Worm (Caenorhabditis elegans) whole organism, L4 larva: ENCODE data around the gene T02C12.5.

Source experiments
- F10B5.3 ChIP-seq: sonication (generic microtip); optimal IDR thresholded peaks from 2 replicates; lab custom pipeline; 2016; ENCODE audit warnings: mild to moderate bottlenecking, missing genetic modification characterization, missing compliant biosample characterization
- F37D6.2 ChIP-seq: sonication (generic microtip); optimal IDR thresholded peaks from 2 replicates; lab custom pipeline; 2016; ENCODE audit warnings: mild to moderate bottlenecking, missing genetic modification characterization, missing compliant biosample characterization
- F49E8.2 ChIP-seq: sonication (generic microtip); optimal IDR thresholded peaks from 2 replicates; lab custom pipeline; 2016; ENCODE audit warnings: missing compliant biosample characterization, mild to moderate bottlenecking, missing genetic modification characterization, borderline replicate concordance
- T20F7.1 ChIP-seq: fragments of 200-800 bp; sonication (Bioruptor generic); optimal IDR thresholded peaks from 2 replicates; lab custom pipeline; 2018; ENCODE audit warnings: mild to moderate bottlenecking, missing genetic modification characterization, missing compliant biosample characterization
- Y48G9A.11 ChIP-seq: fragments of 200-800 bp; sonication (Bioruptor generic); IDR thresholded peaks from 2 replicates; pipeline ENCODE4 v1.3.6; 2022; ENCODE audit warnings: missing genetic modification reagents, missing genetic modification characterization, missing compliant biosample characterization
- Y75B8A.6 ChIP-seq: fragments of 200-800 bp; sonication (Bioruptor generic); IDR thresholded peaks from 2 replicates; pipeline ENCODE4 v1.3.6; 2022; ENCODE audit warnings: missing genetic modification reagents, missing genetic modification characterization, missing compliant biosample characterization
- aha-1 ChIP-seq: fragments of 150-350 bp; peaks from one replicate; lab custom pipeline; 2014; ENCODE audit warnings: missing biosample characterization, missing genetic modification characterization
- ama-1 ChIP-seq: fragments of 150-350 bp; optimal IDR thresholded peaks from 2 replicates; lab custom pipeline; 2014; ENCODE audit warnings: inconsistent platforms, mixed read lengths
- ceh-28 ChIP-seq: fragments of 150-350 bp; optimal IDR thresholded peaks from 2 replicates; lab custom pipeline; 2014; ENCODE audit warnings: missing biosample characterization, missing genetic modification reagents, missing genetic modification characterization
- ctbp-1 ChIP-seq: fragments of 200-800 bp; sonication (Bioruptor generic); IDR thresholded peaks from 2 replicates; pipeline ENCODE4 v1.3.6; 2022; ENCODE audit warnings: missing genetic modification reagents, missing genetic modification characterization, missing compliant biosample characterization
- daf-19 ChIP-seq: fragments of 200-800 bp; sonication (Bioruptor generic); conservative IDR thresholded peaks from 2 replicates; pipeline ENCODE4 v1.3.6; 2022; ENCODE audit warnings: missing genetic modification characterization, missing compliant biosample characterization
- dmd-6 ChIP-seq: fragments of 200-800 bp; sonication (Bioruptor generic); IDR thresholded peaks from 2 replicates; pipeline ENCODE4 v1.3.6; 2022; ENCODE audit warnings: missing genetic modification reagents, missing genetic modification characterization, missing compliant biosample characterization
- dmd-9 ChIP-seq: fragments of 200-800 bp; sonication (Bioruptor generic); IDR thresholded peaks from 2 replicates; pipeline ENCODE4 v1.3.6; 2022; ENCODE audit warnings: missing genetic modification reagents, missing genetic modification characterization, missing compliant biosample characterization
- dpl-1 ChIP-seq: fragments of 150-350 bp; optimal IDR thresholded peaks from 2 replicates; lab custom pipeline; 2014; ENCODE audit warnings: missing biosample characterization, missing genetic modification reagents, missing genetic modification characterization
- dve-1 ChIP-seq: sonication (generic microtip); optimal IDR thresholded peaks from 2 replicates; lab custom pipeline; 2017; ENCODE audit warnings: antibody characterized with exemption, mild to moderate bottlenecking, missing genetic modification characterization, missing compliant biosample characterization; ENCODE audit not compliant: insufficient read depth
- hif-1 ChIP-seq, 2 experiments: sonication (generic microtip); optimal IDR thresholded peaks; 2 replicates each; lab custom pipeline; 2016 to 2017; ENCODE audit warnings: missing compliant biosample characterization in 2 of 2, missing genetic modification characterization in 2 of 2, missing genetic modification reagents in 2 of 2, missing genotype in 2 of 2, mild to moderate bottlenecking in 1 of 2
- hlh-11 ChIP-seq: fragments of 200-800 bp; sonication (Bioruptor generic); optimal IDR thresholded peaks from 2 replicates; lab custom pipeline; 2018; ENCODE audit warnings: mild to moderate bottlenecking, missing genetic modification characterization, missing compliant biosample characterization
- hlh-30 ChIP-seq: sonication (generic microtip); optimal IDR thresholded peaks from 2 replicates; lab custom pipeline; 2017; ENCODE audit warnings: antibody characterized with exemption, mild to moderate bottlenecking, missing genetic modification characterization, missing compliant biosample characterization; ENCODE audit not compliant: insufficient read depth
- hmg-1.1 ChIP-seq: fragments of 200-800 bp; sonication (Bioruptor generic); IDR thresholded peaks from 2 replicates; pipeline ENCODE4 v1.3.6; 2022; ENCODE audit warnings: missing genetic modification reagents, missing genetic modification characterization, missing compliant biosample characterization
- lin-1 ChIP-seq: fragments of 200-800 bp; sonication (Bioruptor generic); IDR thresholded peaks from 2 replicates; pipeline ENCODE4 v1.3.6; 2022; ENCODE audit warnings: missing genetic modification reagents, missing genetic modification characterization, missing compliant biosample characterization
- lin-13 ChIP-seq: fragments of 150-350 bp; optimal IDR thresholded peaks from 2 replicates; lab custom pipeline; 2014; ENCODE audit warnings: missing biosample characterization, missing genetic modification reagents, missing genetic modification characterization
- lin-38 ChIP-seq: fragments of 200-800 bp; sonication (Bioruptor generic); IDR thresholded peaks from 2 replicates; pipeline ENCODE4 v1.3.6; 2022; ENCODE audit warnings: missing genetic modification reagents, missing genetic modification characterization, missing compliant biosample characterization
- lsy-2 ChIP-seq, 2 experiments: fragments of 150-350 bp in 1 of 2; sonication (generic microtip) in 1 of 2; optimal IDR thresholded peaks; 2 replicates each; lab custom pipeline; 2014 to 2017; ENCODE audit warnings: missing biosample characterization in 2 of 2, missing genetic modification characterization in 2 of 2
- madf-9 ChIP-seq: fragments of 200-800 bp; sonication (Bioruptor generic); conservative IDR thresholded peaks from 2 replicates; pipeline ENCODE4 v1.3.6; 2022; ENCODE audit warnings: missing genetic modification reagents, missing genetic modification characterization, missing compliant biosample characterization
- mdt-29 ChIP-seq: fragments of 200-800 bp; sonication (Bioruptor generic); IDR thresholded peaks from 2 replicates; pipeline ENCODE4 v1.3.6; 2022; ENCODE audit warnings: missing genetic modification reagents, missing genetic modification characterization, missing compliant biosample characterization
- mep-1 ChIP-seq: fragments of 150-350 bp; sonication (generic microtip); optimal IDR thresholded peaks from 3 replicates; lab custom pipeline; 2014; ENCODE audit warnings: missing biosample characterization, missing genetic modification characterization
- mes-2 ChIP-seq: sonication (generic microtip); optimal IDR thresholded peaks from 2 replicates; lab custom pipeline; 2016; ENCODE audit warnings: missing genotype, mild to moderate bottlenecking, missing genetic modification characterization, missing compliant biosample characterization; ENCODE audit not compliant: poor library complexity, severe bottlenecking
- mxl-3 ChIP-seq: fragments of 200-800 bp; sonication (Bioruptor generic); optimal IDR thresholded peaks from 2 replicates; lab custom pipeline; 2018; ENCODE audit warnings: mild to moderate bottlenecking, missing genetic modification characterization, missing compliant biosample characterization
- nhr-11 ChIP-seq: fragments of 150-350 bp; optimal IDR thresholded peaks from 2 replicates; lab custom pipeline; 2014; ENCODE audit warnings: missing biosample characterization, missing genetic modification characterization
- nhr-28 ChIP-seq: fragments of 150-350 bp; optimal IDR thresholded peaks from 2 replicates; lab custom pipeline; 2014; ENCODE audit warnings: missing biosample characterization, missing genetic modification characterization
- nhr-41 ChIP-seq: fragments of 200-800 bp; sonication (Bioruptor generic); IDR thresholded peaks from 2 replicates; pipeline ENCODE4 v1.3.6; 2022; ENCODE audit warnings: missing genetic modification reagents, missing genetic modification characterization, missing compliant biosample characterization
- nhr-6 ChIP-seq: fragments of 150-350 bp; optimal IDR thresholded peaks from 2 replicates; lab custom pipeline; 2014; ENCODE audit warnings: missing biosample characterization, missing genetic modification characterization
- pha-4 ChIP-seq, 2 experiments: fragments of 150-350 bp in 1 of 2; fragments of 200-800 bp in 1 of 2; sonication (Bioruptor generic) in 1 of 2; IDR thresholded peaks in 1 of 2; optimal IDR thresholded peaks in 1 of 2; 2 replicates each; pipeline versions ENCODE4 v1.3.6 to Lab custom; 2014 to 2022; ENCODE audit warnings: missing genetic modification characterization in 2 of 2, missing genetic modification reagents in 2 of 2, missing biosample characterization in 1 of 2, missing compliant biosample characterization in 1 of 2
- php-3 ChIP-seq: fragments of 200-800 bp; sonication (Bioruptor generic); IDR thresholded peaks from 2 replicates; pipeline ENCODE4 v1.3.6; 2022; ENCODE audit warnings: missing genetic modification reagents, missing genetic modification characterization, missing compliant biosample characterization
- rbr-2 ChIP-seq: sonication (generic microtip); optimal IDR thresholded peaks from 2 replicates; lab custom pipeline; 2016; ENCODE audit warnings: missing genotype, missing genetic modification characterization, missing compliant biosample characterization
- snpc-1.2 ChIP-seq: fragments of 200-800 bp; sonication (Bioruptor generic); IDR thresholded peaks from 2 replicates; pipeline ENCODE4 v1.3.6; 2022; ENCODE audit warnings: missing genetic modification reagents, missing genetic modification characterization, missing compliant biosample characterization
- unc-130 ChIP-seq: sonication (generic microtip); optimal IDR thresholded peaks from 2 replicates; lab custom pipeline; 2016; ENCODE audit warnings: missing genetic modification reagents, missing genetic modification characterization, missing compliant biosample characterization
- unc-62 ChIP-seq, 3 experiments: fragments of 150-350 bp in 1 of 3; sonication (generic microtip); optimal IDR thresholded peaks in 2 of 3; peaks in 1 of 3; 1 replicate in 1 of 3; 2 replicates in 2 of 3; lab custom pipeline; 2014 to 2017; ENCODE audit warnings: missing biosample characterization in 3 of 3, missing genetic modification characterization in 3 of 3, missing genetic modification reagents in 3 of 3, missing genotype in 1 of 3
- vab-7 ChIP-seq: fragments of 200-800 bp; sonication (Bioruptor generic); IDR thresholded peaks from 2 replicates; pipeline ENCODE4 v1.3.6; 2022; ENCODE audit warnings: missing genetic modification reagents, missing genetic modification characterization, missing compliant biosample characterization
- zip-11 ChIP-seq: fragments of 200-800 bp; sonication (Bioruptor generic); IDR thresholded peaks from 2 replicates; pipeline ENCODE4 v1.3.6; 2022; ENCODE audit warnings: missing genetic modification characterization, missing compliant biosample characterization
- ztf-7 ChIP-seq: fragments of 150-350 bp; optimal IDR thresholded peaks from 2 replicates; lab custom pipeline; 2014; ENCODE audit warnings: missing biosample characterization, missing genetic modification characterization

The T02C12.5 gene

DNA sequence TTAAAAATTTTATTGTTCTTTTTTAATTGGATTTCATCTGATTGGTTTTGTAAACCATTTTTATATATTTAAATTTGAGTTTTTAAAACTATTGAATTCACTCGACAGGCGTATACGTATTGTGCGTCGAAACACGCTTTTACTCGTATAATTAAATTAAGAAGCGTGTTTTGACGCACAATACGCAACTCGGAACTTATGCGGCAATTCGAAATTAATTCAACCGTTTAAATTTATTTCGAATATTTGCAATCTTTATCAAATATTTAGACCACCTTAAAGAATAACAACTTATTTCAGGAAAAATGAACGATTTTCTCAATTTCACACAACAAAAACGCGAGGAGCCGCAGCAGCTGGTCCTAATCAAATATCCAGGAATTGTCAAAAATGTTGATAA is 6.1 kb downstream of the T02C12.5 start, which contains the start of gene tftc-5:
Gene tftc-5 (plus strand): TSS at position 301 of the 400 bp plus-strand sequence.
- TF ChIP-seq zip-11 (GFP tag; lab: Robert Waterston, UW) (no peak), F10B5.3 (no peak), F37D6.2 (tag; lab: Kevin White, UChicago) (no peak), hlh-11 (tag; lab: Kevin White, UChicago) (no peak), vab-7 (GFP tag; lab: Robert Waterston, UW) (no peak), nhr-41 (GFP tag; lab: Robert Waterston, UW) (no peak), aha-1 (tag; lab: Kevin White, UChicago) (peak; percentile 62)

DNA sequence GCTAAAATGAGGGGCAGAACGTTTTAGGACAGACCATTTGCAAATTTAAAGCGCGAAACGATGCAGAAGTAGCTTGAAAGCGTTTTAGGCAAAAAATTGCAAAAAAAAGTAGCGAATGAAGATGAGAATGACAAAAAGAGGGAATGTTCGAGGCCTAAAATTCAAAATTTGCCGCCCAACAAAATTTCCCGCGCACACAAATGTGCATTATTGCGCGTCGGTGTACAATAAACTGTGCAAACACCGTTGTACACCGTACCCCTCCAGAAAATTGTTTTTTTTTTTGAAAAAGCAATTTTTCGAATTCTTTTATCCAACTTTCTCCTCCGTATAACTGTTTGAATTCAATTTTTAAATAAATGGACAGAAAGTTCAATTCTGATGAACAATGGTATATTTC is 8.2 kb downstream of the T02C12.5 start, which contains the start of gene snpc-3.4:
Gene snpc-3.4 (plus strand): TSS at position 237 of the 400 bp plus-strand sequence.
- TF ChIP-seq snpc-1.2 (GFP tag; lab: Robert Waterston, UW) (peak; percentile 44; the same call in 1 of the 2 replicates), T20F7.1 (GFP tag; lab: Kevin White, UChicago) (peak; percentile 42), dmd-9 (0 out of 2 replicates have a peak, but pooled peaks have one; percentile 22), ceh-28 (tag; lab: Kevin White, UChicago) (no peak), mdt-29 (GFP tag; lab: Robert Waterston, UW) (peak; percentile 39; the same call in 1 of the 2 replicates), F49E8.2 (peak; percentile 36), madf-9 (GFP tag; lab: Robert Waterston, UW) (no peak), hmg-1.1 (0 out of 2 replicates have a peak, but pooled peaks have one; percentile 64), ama-1 (peak; percentile 12), vab-7 (GFP tag; lab: Robert Waterston, UW) (no peak), dmd-6 (GFP tag; lab: Robert Waterston, UW) (peak; percentile 42; the same call in 1 of the 2 replicates), dve-1 (tag; lab: Kevin White, UChicago) (peak; percentile 52), ctbp-1 (GFP tag; lab: Robert Waterston, UW) (0 out of 2 replicates have a peak, but pooled peaks have one; percentile 48), php-3 (GFP tag; lab: Robert Waterston, UW) (no peak), nhr-28 (tag; lab: Kevin White, UChicago) (peak; percentile 58), nhr-11 (tag; lab: Kevin White, UChicago) (no peak), ztf-7 (tag; lab: Kevin White, UChicago) (peak; percentile 12), hlh-30 (tag; lab: Kevin White, UChicago) (peak; percentile 60), daf-19 (no peak), rbr-2 (tag; lab: Kevin White, UChicago) (peak; percentile 5), lin-38 (GFP tag; lab: Robert Waterston, UW) (peak; percentile 80), unc-62 (GFP tag; optimal IDR thresholded peaks at IDR 0.05 in 1 of 2; lab: Kevin White, UChicago) (peak in 1 of 2 experiments; percentile 58), unc-62 (tag; optimal IDR thresholded peaks at IDR 0.05; lab: Kevin White, UChicago) (no peak), mes-2 (peak; percentile 71), aha-1 (tag; lab: Kevin White, UChicago) (peak; percentile 94), hif-1 (tag; optimal IDR thresholded peaks at IDR 0.05; lab: Kevin White, UChicago) (peak in 1 of 2 experiments; percentile 35), mxl-3 (peak; percentile 2), nhr-6 (peak; percentile 54), unc-130 (GFP tag; lab: Kevin White, UChicago) (peak; percentile 83), lin-1 (GFP tag; lab: Robert Waterston, UW) (peak; percentile 15; the same call in 1 of the 2 replicates), pha-4 (GFP tag; IDR thresholded peaks at IDR 0.05; lab: Robert Waterston, UW) (no peak), pha-4 (tag; optimal IDR thresholded peaks at IDR 0.05; lab: Kevin White, UChicago) (peak; percentile 36), lsy-2 (tag; optimal IDR thresholded peaks at IDR 0.05; lab: Kevin White, UChicago) (peak; percentile 83 to 98), mep-1 (peak; percentile 59), dpl-1 (GFP tag; lab: Kevin White, UChicago) (peak; percentile 91), lin-13 (peak; percentile 39), Y48G9A.11 (GFP tag; lab: Robert Waterston, UW) (peak; percentile 75), Y75B8A.6 (GFP tag; lab: Robert Waterston, UW) (no peak)
